Fruit fly (Drosophila melanogaster): ENCODE results near the gene CG43322.

The CG43322 gene

DNA sequence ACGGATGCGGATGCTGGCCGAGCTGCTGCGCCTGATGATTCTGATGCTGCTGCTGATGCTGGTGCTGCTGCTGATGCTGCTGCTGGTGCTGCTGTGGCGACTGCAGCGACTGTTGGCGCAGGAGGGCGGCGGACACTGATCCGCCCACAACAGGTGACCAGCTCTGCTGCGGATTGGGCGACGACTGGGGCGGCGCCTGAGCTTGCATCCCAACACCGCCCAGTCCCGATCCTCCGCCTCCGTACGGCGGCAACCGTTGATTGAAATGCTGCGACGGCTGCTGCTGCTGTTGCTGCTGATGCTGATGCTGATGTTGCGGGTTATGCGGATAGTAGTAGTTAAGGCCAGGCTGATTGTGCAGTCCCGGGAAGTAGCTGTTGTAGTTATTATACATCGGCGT is 12.1 kb downstream of the CG43322 start:
- no peak for TF ChIP-seq pad (GFP tag; optimal IDR thresholded peaks at IDR 0.05)
- TF ChIP-seq bab1 (GFP tag; optimal IDR thresholded peaks at IDR 0.05): no peak
- TF ChIP-seq CG14711 (tag; optimal IDR thresholded peaks at IDR 0.05): no peak
- TF ChIP-seq CG1620 (GFP tag; optimal IDR thresholded peaks at IDR 0.05): no peak
- TF ChIP-seq cnc (optimal IDR thresholded peaks at IDR 0.05): no peak
- TF ChIP-seq CG7101 (tag; optimal IDR thresholded peaks at IDR 0.05): no peak
- no peak for TF ChIP-seq Clk (GFP tag; optimal IDR thresholded peaks at IDR 0.05)
- no peak for TF ChIP-seq CG12768 (GFP tag; optimal IDR thresholded peaks at IDR 0.05)
- TF ChIP-seq kay (GFP tag; ENCODE audit: borderline replicate concordance): no peak
- no peak for TF ChIP-seq cic (GFP tag; optimal IDR thresholded peaks at IDR 0.05)
- no peak for TF ChIP-seq CG33017 (tag; optimal IDR thresholded peaks at IDR 0.05)
- TF ChIP-seq Mnt (GFP tag; optimal IDR thresholded peaks at IDR 0.05): no peak
- TF ChIP-seq Hr96 (GFP tag; optimal IDR thresholded peaks at IDR 0.05): no peak
- TF ChIP-seq CG7045 (GFP tag; optimal IDR thresholded peaks at IDR 0.05): no peak
- TF ChIP-seq toe (GFP tag; optimal IDR thresholded peaks at IDR 0.05): no peak

DNA sequence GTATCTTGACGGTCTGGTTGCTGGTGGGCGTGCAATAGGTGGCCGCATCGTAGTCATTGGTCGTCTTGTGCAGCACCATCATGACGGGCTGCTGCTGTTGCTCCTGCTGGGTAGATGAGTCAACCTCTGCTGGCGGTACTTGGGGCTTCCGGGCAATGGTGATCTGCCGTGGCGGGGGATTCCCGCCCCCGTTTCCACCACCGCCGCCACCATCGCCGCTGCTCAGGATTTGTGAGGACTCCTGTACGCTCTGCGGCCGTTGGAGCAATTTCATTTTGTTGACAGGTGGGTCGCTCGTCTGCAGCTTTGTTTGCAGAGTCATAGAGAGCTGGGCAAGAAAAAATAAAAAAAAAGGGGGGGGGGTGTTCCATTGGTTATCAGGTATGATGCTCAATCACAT is 13.1 kb downstream of the CG43322 start:
- TF ChIP-seq CG12768 (GFP tag; optimal IDR thresholded peaks at IDR 0.05): no peak
- TF ChIP-seq Hr96 (GFP tag; optimal IDR thresholded peaks at IDR 0.05): no peak
- TF ChIP-seq tj (GFP tag; optimal IDR thresholded peaks at IDR 0.05): no peak

DNA sequence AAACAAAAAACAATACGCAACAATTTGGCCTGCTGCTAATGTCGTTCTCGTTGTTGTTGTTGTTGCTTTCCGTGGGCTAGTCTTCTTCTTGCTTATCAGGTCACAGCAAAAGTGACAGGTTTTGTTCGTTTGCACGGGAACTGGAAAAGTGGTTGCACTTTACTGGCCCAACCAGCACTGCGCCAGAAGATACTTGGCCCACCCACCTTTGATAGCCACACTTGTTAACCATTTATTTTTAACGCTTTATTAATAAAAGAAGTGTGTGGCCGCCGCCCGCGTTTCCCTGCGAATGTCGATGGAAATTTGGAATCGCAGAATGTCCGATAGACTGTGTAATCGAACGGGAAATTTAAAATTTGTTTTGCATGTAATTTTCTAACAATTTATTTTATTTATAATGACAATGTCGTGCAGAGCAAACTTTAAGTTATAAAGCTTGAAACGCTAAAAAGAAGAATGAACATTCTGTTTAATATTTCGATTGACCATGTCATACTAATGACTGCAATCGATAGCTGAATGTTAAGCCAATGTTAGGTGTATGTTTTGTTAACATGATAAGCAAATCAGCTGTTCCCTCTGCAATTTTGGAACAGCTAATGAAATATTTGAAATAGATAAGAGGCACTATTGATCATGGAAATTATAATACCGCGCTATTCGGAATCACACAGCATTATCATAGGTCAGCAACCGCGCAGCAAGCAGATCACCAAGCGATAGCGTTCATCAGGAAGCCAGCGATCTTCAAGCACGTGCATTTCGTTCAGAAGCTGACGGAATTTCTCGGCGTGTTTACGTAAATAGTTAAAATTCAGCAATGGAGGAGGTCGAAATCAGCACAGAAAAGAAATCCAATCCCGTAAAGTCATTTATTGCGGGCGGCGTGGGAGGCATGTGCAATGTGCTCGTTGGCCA is 14.1 kb downstream of the CG43322 start, which contains the start of the genes CG31908 and MME1:
Gene CG31908 (minus strand): TSS at position 402 of the 921 bp plus-strand sequence.
Gene MME1 (plus strand): TSS at position 539 of the 921 bp plus-strand sequence.
- TF ChIP-seq CG14711 (tag; optimal IDR thresholded peaks at IDR 0.05): peak; percentile 5
- TF ChIP-seq cic (GFP tag; optimal IDR thresholded peaks at IDR 0.05): no peak
- TF ChIP-seq Mnt (GFP tag; optimal IDR thresholded peaks at IDR 0.05): peak; percentile 50
- TF ChIP-seq CG7101 (tag; optimal IDR thresholded peaks at IDR 0.05): peak; percentile 19
- no peak for TF ChIP-seq toe (GFP tag; optimal IDR thresholded peaks at IDR 0.05)
- TF ChIP-seq ovo (GFP tag; optimal IDR thresholded peaks at IDR 0.05): peak; percentile 54
- no peak for TF ChIP-seq Crg-1 (GFP tag; optimal IDR thresholded peaks at IDR 0.05)
- no peak for TF ChIP-seq CG33017 (tag; optimal IDR thresholded peaks at IDR 0.05)
- no peak for TF ChIP-seq pad (GFP tag; optimal IDR thresholded peaks at IDR 0.05)
- no peak for TF ChIP-seq cnc (optimal IDR thresholded peaks at IDR 0.05)
- TF ChIP-seq CG7045 (GFP tag; optimal IDR thresholded peaks at IDR 0.05): peak; percentile 4
- TF ChIP-seq CG12768 (GFP tag; optimal IDR thresholded peaks at IDR 0.05): peak; percentile 20
- TF ChIP-seq Hr96 (GFP tag; optimal IDR thresholded peaks at IDR 0.05): peak; percentile 45
- TF ChIP-seq bab1 (GFP tag; optimal IDR thresholded peaks at IDR 0.05): peak; percentile 61
- TF ChIP-seq kay (GFP tag; ENCODE audit: borderline replicate concordance): no peak
- no peak for TF ChIP-seq Clk (GFP tag; optimal IDR thresholded peaks at IDR 0.05)
- TF ChIP-seq CG1620 (GFP tag; optimal IDR thresholded peaks at IDR 0.05): peak; percentile 42
- peak; percentile 45 for TF ChIP-seq tj (GFP tag; optimal IDR thresholded peaks at IDR 0.05)
- peak; percentile 72 for TF ChIP-seq CG11617 (GFP tag; optimal IDR thresholded peaks at IDR 0.05)

DNA sequence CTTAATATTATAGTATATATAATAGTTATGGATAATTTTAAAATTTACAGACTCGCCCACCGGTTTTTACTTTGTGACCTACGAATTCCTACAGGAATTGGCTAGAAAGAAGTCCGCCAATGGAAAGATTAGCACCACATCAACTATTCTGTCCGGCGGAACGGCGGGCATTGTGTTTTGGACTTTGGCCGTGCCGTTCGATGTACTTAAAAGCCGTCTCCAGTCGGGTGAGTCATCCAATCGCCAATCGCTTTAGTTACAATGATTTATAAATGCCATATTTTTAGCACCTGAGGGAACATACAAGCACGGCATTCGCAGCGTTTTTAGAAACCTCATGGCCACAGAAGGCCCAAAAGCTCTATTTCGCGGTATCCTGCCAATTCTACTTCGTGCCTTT is 15.2 kb downstream of the CG43322 start:
- TF ChIP-seq CG11617 (GFP tag; optimal IDR thresholded peaks at IDR 0.05) (no peak), CG12768 (GFP tag; optimal IDR thresholded peaks at IDR 0.05) (peak; percentile 74)

DNA sequence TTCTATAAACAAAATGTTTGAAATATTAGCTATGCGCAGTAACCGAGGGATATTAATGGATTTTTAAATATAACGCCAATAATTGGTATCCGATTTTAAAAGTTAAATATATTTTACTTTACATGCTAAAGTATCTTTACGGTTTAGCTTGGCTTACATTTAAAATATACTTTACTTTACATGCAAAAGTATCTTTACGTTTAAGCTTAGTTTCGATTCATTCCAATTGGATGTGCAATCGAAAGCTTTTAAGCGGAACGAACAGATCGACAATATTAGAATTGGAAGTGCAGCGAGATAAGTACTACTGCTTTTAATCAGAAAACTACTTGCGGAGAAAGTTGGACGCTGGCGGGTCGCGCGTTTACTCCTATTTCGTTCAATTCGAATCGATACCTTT is 15.8 kb downstream of the CG43322 start:
- TF ChIP-seq CG1620 (GFP tag; optimal IDR thresholded peaks at IDR 0.05): no peak
- TF ChIP-seq Mnt (GFP tag; optimal IDR thresholded peaks at IDR 0.05): no peak
- no peak for TF ChIP-seq pad (GFP tag; optimal IDR thresholded peaks at IDR 0.05)
- no peak for TF ChIP-seq CG7045 (GFP tag; optimal IDR thresholded peaks at IDR 0.05)
- TF ChIP-seq CG33017 (tag; optimal IDR thresholded peaks at IDR 0.05): no peak
- no peak for TF ChIP-seq CG14711 (tag; optimal IDR thresholded peaks at IDR 0.05)
- no peak for TF ChIP-seq tj (GFP tag; optimal IDR thresholded peaks at IDR 0.05)
- no peak for TF ChIP-seq Crg-1 (GFP tag; optimal IDR thresholded peaks at IDR 0.05)
- no peak for TF ChIP-seq kay (GFP tag; ENCODE audit: borderline replicate concordance)
- TF ChIP-seq CG12768 (GFP tag; optimal IDR thresholded peaks at IDR 0.05): no peak
- no peak for TF ChIP-seq CG7101 (tag; optimal IDR thresholded peaks at IDR 0.05)
- no peak for TF ChIP-seq cnc (optimal IDR thresholded peaks at IDR 0.05)
- no peak for TF ChIP-seq cic (GFP tag; optimal IDR thresholded peaks at IDR 0.05)
- TF ChIP-seq Clk (GFP tag; optimal IDR thresholded peaks at IDR 0.05): no peak
- no peak for TF ChIP-seq Hr96 (GFP tag; optimal IDR thresholded peaks at IDR 0.05)
- TF ChIP-seq toe (GFP tag; optimal IDR thresholded peaks at IDR 0.05): no peak
- TF ChIP-seq bab1 (GFP tag; optimal IDR thresholded peaks at IDR 0.05): no peak
- no peak for TF ChIP-seq CG11617 (GFP tag; optimal IDR thresholded peaks at IDR 0.05)
- no peak for TF ChIP-seq ovo (GFP tag; optimal IDR thresholded peaks at IDR 0.05)

DNA sequence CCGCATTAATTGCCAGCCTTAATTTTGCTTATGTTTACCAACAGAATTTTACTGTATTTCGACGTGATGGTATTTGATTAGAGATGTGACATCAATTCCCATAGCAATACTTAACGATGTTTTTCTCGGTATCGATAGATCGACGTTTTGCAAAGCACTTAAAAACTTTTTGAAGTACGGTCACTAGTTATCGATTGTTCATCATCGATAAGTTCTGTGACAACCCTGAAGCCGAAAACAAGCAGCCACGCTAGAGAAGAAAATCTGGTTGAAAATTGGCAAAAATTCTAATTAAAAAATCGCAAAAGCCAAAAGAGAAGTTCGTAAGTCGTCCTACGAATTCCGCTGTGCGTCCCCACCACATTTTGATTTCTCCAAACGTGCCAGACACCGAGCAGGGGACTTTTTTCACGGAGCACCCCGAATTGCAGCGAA is 19.3 kb downstream of the CG43322 start, which contains the start of the genes Rab30 and Caper:
Gene Rab30 (minus strand): TSS at position 90 of the 435 bp plus-strand sequence.
Gene Caper (plus strand): TSS at position 205 of the 435 bp plus-strand sequence.
- no peak for TF ChIP-seq CG12768 (GFP tag; optimal IDR thresholded peaks at IDR 0.05)
- no peak for TF ChIP-seq toe (GFP tag; optimal IDR thresholded peaks at IDR 0.05)
- peak; percentile 73 for TF ChIP-seq Crg-1 (GFP tag; optimal IDR thresholded peaks at IDR 0.05)
- TF ChIP-seq bab1 (GFP tag; optimal IDR thresholded peaks at IDR 0.05): peak; percentile 75
- TF ChIP-seq CG14711 (tag; optimal IDR thresholded peaks at IDR 0.05): peak; percentile 93
- no peak for TF ChIP-seq pad (GFP tag; optimal IDR thresholded peaks at IDR 0.05)
- peak; percentile 84 for TF ChIP-seq Mnt (GFP tag; optimal IDR thresholded peaks at IDR 0.05)
- no peak for TF ChIP-seq CG5204 (GFP tag; optimal IDR thresholded peaks at IDR 0.05)
- no peak for TF ChIP-seq cnc (optimal IDR thresholded peaks at IDR 0.05)
- TF ChIP-seq kay (GFP tag; ENCODE audit: borderline replicate concordance): peak; percentile 95
- peak; percentile 67 for TF ChIP-seq CG7101 (tag; optimal IDR thresholded peaks at IDR 0.05)
- peak; percentile 29 for TF ChIP-seq CG7045 (GFP tag; optimal IDR thresholded peaks at IDR 0.05)
- TF ChIP-seq CG33017 (tag; optimal IDR thresholded peaks at IDR 0.05): no peak
- TF ChIP-seq Clk (GFP tag; optimal IDR thresholded peaks at IDR 0.05): no peak
- peak; percentile 53 for TF ChIP-seq CG11617 (GFP tag; optimal IDR thresholded peaks at IDR 0.05)
- peak; percentile 70 for TF ChIP-seq CG1620 (GFP tag; optimal IDR thresholded peaks at IDR 0.05)
- peak; percentile 55 for TF ChIP-seq ovo (GFP tag; optimal IDR thresholded peaks at IDR 0.05)
- peak; percentile 74 for TF ChIP-seq Hr96 (GFP tag; optimal IDR thresholded peaks at IDR 0.05)
- peak; percentile 47 for TF ChIP-seq cic (GFP tag; optimal IDR thresholded peaks at IDR 0.05)
- TF ChIP-seq tj (GFP tag; optimal IDR thresholded peaks at IDR 0.05): peak; percentile 72
